Worm (Caenorhabditis elegans) whole organism, L3 larva: Measurements from ENCODE around the gene col-174.

Source experiments
- R02D3.7 ChIP-seq: fragments of 150-350 bp; optimal IDR thresholded peaks from 2 replicates; lab custom pipeline; 2014; ENCODE audit warnings: missing biosample characterization, missing genetic modification characterization
- ZK546.5 ChIP-seq: sonication (generic microtip); optimal IDR thresholded peaks from 2 replicates; lab custom pipeline; 2017; ENCODE audit warnings: missing biosample characterization, missing genetic modification characterization
- ama-1 ChIP-seq: fragments of 150-350 bp; optimal IDR thresholded peaks from 2 replicates; lab custom pipeline; 2018
- ceh-16 ChIP-seq: sonication (generic microtip); optimal IDR thresholded peaks from 2 replicates; lab custom pipeline; 2017; ENCODE audit warnings: missing biosample characterization, missing genetic modification characterization
- ceh-28 ChIP-seq: fragments of 150-350 bp; optimal IDR thresholded peaks from 2 replicates; lab custom pipeline; 2014; ENCODE audit warnings: missing biosample characterization, missing genetic modification reagents, missing genetic modification characterization
- ceh-82 ChIP-seq: fragments of 150-350 bp; optimal IDR thresholded peaks from 2 replicates; lab custom pipeline; 2014; ENCODE audit warnings: missing biosample characterization, missing genetic modification characterization
- ceh-9 ChIP-seq: sonication (generic microtip); optimal IDR thresholded peaks from 2 replicates; lab custom pipeline; 2018; ENCODE audit warnings: missing biosample characterization, missing genetic modification characterization
- daf-12 ChIP-seq: fragments of 150-350 bp; optimal IDR thresholded peaks from 2 replicates; lab custom pipeline; 2014; ENCODE audit warnings: missing biosample characterization, missing genetic modification reagents, missing genetic modification characterization
- egl-5 ChIP-seq: fragments of 150-350 bp; optimal IDR thresholded peaks from 2 replicates; lab custom pipeline; 2017; ENCODE audit warnings: missing biosample characterization, missing genetic modification reagents, missing genetic modification characterization, inconsistent platforms
- elt-1 ChIP-seq: fragments of 150-350 bp; optimal IDR thresholded peaks from 2 replicates; lab custom pipeline; 2014; ENCODE audit warnings: missing biosample characterization, missing genetic modification characterization
- elt-2 ChIP-seq: sonication (generic microtip); optimal IDR thresholded peaks from 2 replicates; lab custom pipeline; 2016; ENCODE audit warnings: missing genetic modification reagents, mild to moderate bottlenecking, missing genetic modification characterization, missing compliant biosample characterization
- fkh-10 ChIP-seq: sonication (generic microtip); optimal IDR thresholded peaks from 2 replicates; lab custom pipeline; 2017; ENCODE audit warnings: missing biosample characterization, missing genetic modification reagents, missing genetic modification characterization
- fkh-2 ChIP-seq: fragments of 150-350 bp; optimal IDR thresholded peaks from 2 replicates; lab custom pipeline; 2014; ENCODE audit warnings: missing biosample characterization, missing genetic modification reagents, missing genetic modification characterization
- fos-1 ChIP-seq: fragments of 150-350 bp; optimal IDR thresholded peaks from 2 replicates; lab custom pipeline; 2014; ENCODE audit warnings: missing biosample characterization, missing genetic modification characterization
- jun-1 ChIP-seq: fragments of 150-350 bp; optimal IDR thresholded peaks from 2 replicates; lab custom pipeline; 2014; ENCODE audit warnings: missing biosample characterization, missing genetic modification reagents, missing genetic modification characterization
- lin-15B ChIP-seq: fragments of 150-350 bp; optimal IDR thresholded peaks from 2 replicates; lab custom pipeline; 2014; ENCODE audit warnings: missing biosample characterization, missing genetic modification characterization
- mml-1 ChIP-seq: fragments of 150-350 bp; sonication (generic microtip); optimal IDR thresholded peaks from 3 replicates; lab custom pipeline; 2014; ENCODE audit warnings: missing biosample characterization, missing genetic modification characterization
- nfya-1 ChIP-seq: sonication (generic microtip); optimal IDR thresholded peaks from 2 replicates; lab custom pipeline; 2017; ENCODE audit warnings: missing genetic modification characterization, mild to moderate bottlenecking, missing compliant biosample characterization, antibody characterized with exemption, moderate library complexity; ENCODE audit not compliant: insufficient read depth
- nhr-11 ChIP-seq: fragments of 150-350 bp; optimal IDR thresholded peaks from 2 replicates; lab custom pipeline; 2014; ENCODE audit warnings: missing biosample characterization, missing genetic modification characterization
- nhr-12 ChIP-seq: fragments of 150-350 bp; optimal IDR thresholded peaks from 2 replicates; lab custom pipeline; 2014; ENCODE audit warnings: missing biosample characterization, missing genetic modification characterization
- nhr-23 ChIP-seq: fragments of 150-350 bp; optimal IDR thresholded peaks from 2 replicates; lab custom pipeline; 2014; ENCODE audit warnings: missing biosample characterization, missing genetic modification reagents, missing genetic modification characterization
- nhr-237 ChIP-seq: fragments of 150-350 bp; optimal IDR thresholded peaks from 2 replicates; lab custom pipeline; 2014; ENCODE audit warnings: missing biosample characterization, missing genetic modification characterization
- nhr-25 ChIP-seq: sonication (generic microtip); optimal IDR thresholded peaks from 2 replicates; lab custom pipeline; 2017; ENCODE audit warnings: missing biosample characterization, missing genetic modification characterization
- nhr-43 ChIP-seq: sonication (generic microtip); optimal IDR thresholded peaks from 2 replicates; lab custom pipeline; 2016; ENCODE audit warnings: mild to moderate bottlenecking, missing genetic modification characterization, missing compliant biosample characterization; ENCODE audit not compliant: poor library complexity, severe bottlenecking
- nhr-67 ChIP-seq: fragments of 150-350 bp; optimal IDR thresholded peaks from 2 replicates; lab custom pipeline; 2014; ENCODE audit warnings: missing biosample characterization, missing genetic modification characterization
- nhr-77 ChIP-seq: fragments of 150-350 bp; optimal IDR thresholded peaks from 2 replicates; lab custom pipeline; 2014; ENCODE audit warnings: missing biosample characterization, missing genetic modification characterization
- pha-4 ChIP-seq: fragments of 150-350 bp; optimal IDR thresholded peaks from 2 replicates; lab custom pipeline; 2014; ENCODE audit warnings: missing biosample characterization, missing genetic modification reagents, missing genetic modification characterization
- pqm-1 ChIP-seq: fragments of 150-350 bp; optimal IDR thresholded peaks from 2 replicates; lab custom pipeline; 2017; ENCODE audit warnings: missing biosample characterization, missing genetic modification characterization, inconsistent platforms
- snpc-4 ChIP-seq: fragments of 150-350 bp; optimal IDR thresholded peaks from 2 replicates; lab custom pipeline; 2014; ENCODE audit warnings: missing biosample characterization, missing genetic modification characterization
- unc-39 ChIP-seq: sonication (generic microtip); optimal IDR thresholded peaks from 4 replicates; lab custom pipeline; 2017; ENCODE audit warnings: missing biosample characterization, missing genetic modification characterization
- unc-62 ChIP-seq: fragments of 150-350 bp; sonication (generic microtip); optimal IDR thresholded peaks from 4 replicates; lab custom pipeline; 2014; ENCODE audit warnings: missing biosample characterization, missing genetic modification reagents, missing genetic modification characterization
- ztf-11 ChIP-seq: fragments of 150-350 bp; optimal IDR thresholded peaks from 2 replicates; lab custom pipeline; 2014; ENCODE audit warnings: missing biosample characterization, missing genetic modification characterization
- ztf-4 ChIP-seq: fragments of 150-350 bp; optimal IDR thresholded peaks from 2 replicates; lab custom pipeline; 2014; ENCODE audit warnings: missing biosample characterization, missing genetic modification characterization

Gene col-174

ce11 chrX:7523799-7524198, 22.8 kb upstream of the col-174 start:
- TF ChIP-seq pqm-1 (no peak), nfya-1 (peak; percentile 27)

ce11 chrX:7525271-7525670, 21.3 kb upstream of the col-174 start, which contains the start of gene F46C8.3:
TSS of gene F46C8.3 (plus strand) at chrX:7525571.
- no peak for TF ChIP-seq fkh-2 (tag; lab: Kevin White, UChicago)
- TF ChIP-seq ztf-4 (tag; lab: Kevin White, UChicago): no peak
- TF ChIP-seq daf-12 (tag; lab: Kevin White, UChicago): no peak
- no peak for TF ChIP-seq nhr-23
- TF ChIP-seq nhr-25 (tag; lab: Kevin White, UChicago): no peak
- TF ChIP-seq snpc-4 (tag; lab: Kevin White, UChicago): no peak
- no peak for TF ChIP-seq ama-1 (lab: Kevin White, UChicago)
- TF ChIP-seq, all 47 proteins: peak for 0

- TF ChIP-seq ztf-11 (tag; lab: Kevin White, UChicago) (no peak), ama-1 (lab: Kevin White, UChicago) (no peak), nhr-11 (tag; lab: Kevin White, UChicago) (no peak), mml-1 (no peak), nfya-1 (no peak), jun-1 (tag; lab: Kevin White, UChicago) (no peak), egl-5 (no peak), ceh-9 (no peak), unc-39 (tag; lab: Kevin White, UChicago) (no peak), nhr-237 (tag; lab: Kevin White, UChicago) (no peak), ZK546.5 (tag; lab: Kevin White, UChicago) (no peak), nhr-67 (tag; lab: Kevin White, UChicago) (no peak), unc-62 (GFP tag; lab: Kevin White, UChicago) (no peak), nhr-12 (tag; lab: Kevin White, UChicago) (no peak), ceh-16 (tag; lab: Kevin White, UChicago) (no peak), ceh-28 (tag; lab: Kevin White, UChicago) (no peak), snpc-4 (tag; lab: Kevin White, UChicago) (no peak)
Measured at ce11 chrX:7532632-7533031, 14.0 kb upstream of the col-174 start, which contains the start of gene ceh-14. TSS of gene ceh-14 (minus strand) at chrX:7532732.

ce11 chrX:7534454-7534853, 12.2 kb upstream of the col-174 start:
- no peak for TF ChIP-seq nhr-237 (tag; lab: Kevin White, UChicago)
- TF ChIP-seq, all 47 proteins: peak for 0

- TF ChIP-seq fkh-2 (tag; lab: Kevin White, UChicago): no peak
- TF ChIP-seq daf-12 (tag; lab: Kevin White, UChicago): no peak
- TF ChIP-seq snpc-4 (tag; lab: Kevin White, UChicago): no peak
- no peak for TF ChIP-seq nhr-77 (tag; lab: Kevin White, UChicago)
- no peak for TF ChIP-seq pha-4 (tag; lab: Kevin White, UChicago)
- no peak for TF ChIP-seq nhr-67 (tag; lab: Kevin White, UChicago)
- TF ChIP-seq egl-5: no peak
- no peak for TF ChIP-seq lin-15B
- TF ChIP-seq elt-2 (tag; lab: Kevin White, UChicago): no peak
- no peak for TF ChIP-seq ceh-16 (tag; lab: Kevin White, UChicago)
- no peak for TF ChIP-seq ceh-82
- TF ChIP-seq mml-1: no peak
- no peak for TF ChIP-seq pqm-1
- TF ChIP-seq ztf-11 (tag; lab: Kevin White, UChicago): no peak
- TF ChIP-seq R02D3.7 (tag; lab: Kevin White, UChicago): no peak
- no peak for TF ChIP-seq fos-1 (tag; lab: Kevin White, UChicago)
- no peak for TF ChIP-seq fkh-10 (GFP tag; lab: Kevin White, UChicago)
Measured at ce11 chrX:7536869-7537268, 9.7 kb upstream of the col-174 start.

ce11 chrX:7537742-7538268, 8.8 kb upstream of the col-174 start, which contains the start of gene dpy-7:
TSS of gene dpy-7 (minus strand) at chrX:7537792.
- TF ChIP-seq nhr-43 (tag; lab: Kevin White, UChicago): peak; percentile 26
- TF ChIP-seq ZK546.5 (tag; lab: Kevin White, UChicago): no peak
- TF ChIP-seq elt-1 (tag; lab: Kevin White, UChicago): no peak
- peak; percentile 98 for TF ChIP-seq nhr-23
